Worm (Caenorhabditis elegans) whole organism, midembryonic: ENCODE measurements around the gene gfi-1.

Experiments
- T22C8.4 ChIP-seq: fragments of 200-800 bp; sonication (Bioruptor generic); IDR thresholded peaks from 2 replicates; pipeline ENCODE4 v1.3.6; 2022; ENCODE audit warnings: missing genetic modification characterization, missing compliant biosample characterization
- cog-1 ChIP-seq: sonication (generic microtip); optimal IDR thresholded peaks from 2 replicates; lab custom pipeline; 2016; ENCODE audit warnings: missing genetic modification characterization, missing compliant biosample characterization
- flt-1 ChIP-seq: fragments of 200-800 bp; sonication (Bioruptor generic); IDR thresholded peaks from 2 replicates; pipeline ENCODE4 v1.3.6; 2022; ENCODE audit warnings: missing genetic modification characterization, missing compliant biosample characterization
- klf-2 ChIP-seq: fragments of 200-800 bp; sonication (Bioruptor generic); conservative IDR thresholded peaks from 2 replicates; pipeline ENCODE4 v1.3.6; 2022; ENCODE audit warnings: missing genetic modification reagents, missing genetic modification characterization, missing compliant biosample characterization

DNA sequence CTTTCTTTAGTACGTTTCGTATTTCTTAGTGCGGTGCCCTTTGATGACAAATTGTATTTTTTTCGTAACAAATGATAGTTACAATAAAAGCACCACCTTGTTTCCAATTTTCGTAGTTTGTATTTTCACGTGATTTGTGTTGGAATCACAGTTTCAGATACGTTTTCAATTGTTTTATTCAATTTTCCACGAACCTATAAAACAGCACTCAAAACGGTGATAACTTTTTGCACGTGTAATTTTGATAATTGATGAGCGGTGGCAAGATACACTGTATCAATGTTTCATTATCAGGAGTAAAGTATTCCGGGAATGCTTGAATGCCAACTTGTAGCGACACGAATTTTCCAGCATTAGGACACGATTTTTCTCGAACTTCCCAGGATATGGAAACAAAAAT is 11.4 kb upstream of the gfi-1 start:
- TF ChIP-seq cog-1 (no peak), klf-2 (GFP tag; lab: Robert Waterston, UW) (no peak), T22C8.4 (GFP tag; lab: Robert Waterston, UW) (no peak), flt-1 (GFP tag; lab: Robert Waterston, UW) (no peak)
